Fruit fly (Drosophila melanogaster): Measurements from ENCODE around the gene Wdr81.

DNA sequence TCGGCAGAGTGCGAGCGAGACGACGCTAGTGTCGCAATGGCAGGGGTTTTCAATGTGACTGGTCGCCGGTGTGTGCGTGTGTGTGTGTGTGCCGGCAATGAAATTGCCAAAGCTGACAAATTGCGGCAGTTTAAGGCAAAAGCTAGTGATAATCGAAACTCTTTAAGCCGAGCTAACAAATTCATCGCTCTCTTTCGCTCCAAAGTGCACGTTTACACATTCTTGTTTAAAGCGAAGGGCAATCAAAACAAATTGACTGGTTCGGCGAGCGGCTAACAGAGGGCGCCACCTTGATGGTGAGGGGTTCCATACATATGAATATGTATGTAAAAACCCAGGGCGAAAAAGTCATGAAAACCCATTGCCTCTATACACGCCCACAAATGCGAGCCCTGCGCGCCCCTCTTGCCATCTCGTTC, 17.0 kb downstream of the Wdr81 start:
- TF ChIP-seq Snoo (tag; optimal IDR thresholded peaks at IDR 0.05) (no peak), Ets98B (GFP tag; IDR thresholded peaks at IDR 0.05) (no peak), Pif1B (GFP tag; optimal IDR thresholded peaks at IDR 0.05) (no peak)
